Fruit fly (Drosophila melanogaster): ENCODE measurements around the gene Eph.

Eph gene

DNA sequence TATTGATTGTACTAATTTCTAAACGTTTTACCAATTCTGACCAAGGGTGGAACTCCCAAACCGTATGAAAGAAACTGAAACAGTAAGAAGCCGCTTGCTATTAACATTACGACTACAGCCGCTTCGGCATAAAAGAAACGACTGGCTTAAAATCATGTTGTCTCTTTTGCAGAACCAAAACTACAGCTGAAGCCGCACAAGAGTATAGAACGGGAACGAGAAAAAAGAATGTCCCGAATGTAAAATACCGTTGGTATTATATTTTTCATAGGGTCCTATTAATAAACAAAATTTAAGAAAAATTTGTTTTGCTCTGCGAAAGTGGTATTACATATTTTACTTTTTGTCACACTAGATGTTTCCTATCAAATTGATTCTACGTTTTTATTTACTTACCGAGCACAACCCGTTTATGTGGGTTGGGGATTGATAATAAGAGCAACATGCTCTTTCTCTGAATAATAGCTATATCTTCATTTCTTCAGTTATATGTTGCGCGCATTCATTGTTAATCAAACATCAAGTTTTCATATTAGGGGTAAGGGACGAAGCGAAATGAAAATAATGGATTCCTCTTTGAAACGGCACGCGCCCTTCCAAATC is 36.0 kb downstream of the Eph start, which contains the start of gene Ekar (continued):
- TF ChIP-seq Med (GFP tag) (peak; percentile 50), Nf-YB (GFP tag; optimal IDR thresholded peaks at IDR 0.05) (no peak), Rfx (GFP tag; IDR thresholded peaks at IDR 0.05) (no peak), CG15011 (GFP tag; optimal IDR thresholded peaks at IDR 0.05) (no peak), dmrt11E (tag; optimal IDR thresholded peaks at IDR 0.05) (no peak), nerfin-2 (GFP tag; IDR thresholded peaks at IDR 0.05; ENCODE audit: partially characterized antibody) (no peak), CG7839 (tag; optimal IDR thresholded peaks at IDR 0.05) (no peak), CG4707 (GFP tag; optimal IDR thresholded peaks at IDR 0.05) (no peak), gfzf (GFP tag; optimal IDR thresholded peaks at IDR 0.05) (peak; percentile 14), CG12659 (GFP tag; optimal IDR thresholded peaks at IDR 0.05) (no peak), Rx (GFP tag; IDR thresholded peaks at IDR 0.05) (no peak), CG6654 (GFP tag; optimal IDR thresholded peaks at IDR 0.05) (no peak), ap (GFP tag; IDR thresholded peaks at IDR 0.05) (no peak), odd (GFP tag; optimal IDR thresholded peaks at IDR 0.05) (no peak), CG4404 (GFP tag; IDR thresholded peaks at IDR 0.05) (no peak), CG6683 (GFP tag; optimal IDR thresholded peaks at IDR 0.05) (no peak), bigmax (GFP tag; optimal IDR thresholded peaks at IDR 0.05) (no peak)

DNA sequence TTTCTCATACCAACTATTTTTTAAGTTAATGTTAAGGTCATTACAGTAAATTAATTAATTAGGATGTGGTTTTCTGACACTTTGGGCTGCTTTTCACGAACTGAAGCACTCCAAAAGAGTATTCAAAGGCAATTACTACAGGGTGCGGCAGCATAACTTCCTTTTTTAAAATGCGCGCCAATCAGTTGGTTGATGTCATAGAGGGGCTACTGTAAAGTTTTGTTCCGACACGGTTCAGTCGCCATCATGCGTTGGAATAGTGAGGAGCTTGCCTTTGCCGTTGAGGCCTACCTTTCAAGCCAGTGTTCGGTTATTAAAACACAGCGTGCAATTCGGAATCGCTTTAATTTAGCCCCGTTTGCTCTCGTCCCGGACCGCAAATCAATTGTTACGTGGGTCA is 36.9 kb downstream of the Eph start:
- TF ChIP-seq cg (GFP tag; optimal IDR thresholded peaks at IDR 0.05), result no peak
- no peak for TF ChIP-seq maf-S (GFP tag; optimal IDR thresholded peaks at IDR 0.05)
- TF ChIP-seq E2f2 (GFP tag; IDR thresholded peaks at IDR 0.05), result peak; percentile 67
- TF ChIP-seq Scr (GFP tag; IDR thresholded peaks at IDR 0.05; ENCODE audit: partially characterized antibody), result 0 out of 2 replicates have a peak, but pooled peaks have one; percentile 23
- TF ChIP-seq Med (GFP tag), result peak; percentile 57
- peak; percentile 45; the same call in 1 of the 2 replicates for TF ChIP-seq tna (GFP tag; IDR thresholded peaks at IDR 0.05; ENCODE audit: partially characterized antibody)
- peak; percentile 83 for TF ChIP-seq Ets65A (GFP tag)
- TF ChIP-seq Dp (GFP tag; optimal IDR thresholded peaks at IDR 0.05), result peak; percentile 14
- TF ChIP-seq row (GFP tag; IDR thresholded peaks at IDR 0.05), result 0 out of 3 replicates have a peak, but pooled peaks have one; percentile 18
- TF ChIP-seq CG18476 (GFP tag; optimal IDR thresholded peaks at IDR 0.05), result peak; percentile 29

dm6 chr4:659058-659588 is 48.6 kb downstream of the Eph start:
- TF ChIP-seq Bgb (GFP tag; IDR thresholded peaks at IDR 0.05; ENCODE audit: partially characterized antibody) (0 out of 2 replicates have a peak, but pooled peaks have one; percentile 13), Lim3 (GFP tag; IDR thresholded peaks at IDR 0.05) (no peak), Med (GFP tag) (peak; percentile 66), CG6791 (GFP tag; IDR thresholded peaks at IDR 0.05; ENCODE audit: partially characterized antibody) (0 out of 3 replicates have a peak, but pooled peaks have one; percentile 31)

DNA sequence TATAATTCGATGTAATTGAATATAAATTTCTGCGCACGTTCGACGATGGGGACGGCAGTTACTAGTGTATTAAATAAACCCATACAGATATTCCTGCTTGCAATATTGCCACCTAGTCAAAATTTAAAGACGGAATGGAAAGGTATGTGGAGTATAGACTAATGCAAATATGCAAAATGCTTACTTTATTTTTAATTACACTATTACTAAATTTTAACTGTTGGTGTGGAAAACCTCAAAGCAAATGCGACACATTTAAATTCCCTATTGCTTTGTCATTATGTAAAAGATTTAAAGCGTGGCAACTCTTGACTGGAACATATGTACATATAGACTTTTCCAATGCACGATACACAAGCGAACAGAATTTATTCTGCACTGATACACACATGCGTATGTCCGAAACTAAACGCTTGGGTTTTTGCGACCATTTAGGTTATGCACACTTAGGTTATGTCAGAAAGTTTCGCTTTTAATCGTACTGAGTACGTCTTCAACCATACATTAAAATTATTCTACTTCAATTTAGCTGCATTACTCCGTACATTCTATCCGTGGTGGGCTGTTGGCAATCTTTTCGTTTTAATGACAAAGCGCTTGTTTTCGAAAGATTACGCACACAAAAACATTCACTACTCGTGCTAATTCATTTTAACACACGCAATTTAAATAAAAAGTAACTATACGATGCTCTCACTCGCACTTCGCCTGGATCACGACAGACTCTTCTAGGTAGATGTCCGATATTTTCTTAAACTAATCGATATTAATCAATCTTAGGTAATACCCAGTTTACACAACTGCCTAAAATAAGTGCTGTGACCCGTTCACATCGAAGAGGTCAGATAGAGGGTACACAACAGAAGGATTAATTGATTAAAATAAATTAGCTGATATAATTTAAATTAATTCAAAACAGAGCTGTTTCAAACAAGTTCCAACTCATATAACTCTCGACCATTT is 49.7 kb downstream of the Eph start, which contains the start of gene gw:
Gene gw (minus strand): TSS at position 725 of the 963 bp plus-strand sequence.
- TF ChIP-seq ewg (GFP tag; optimal IDR thresholded peaks at IDR 0.05) (peak; percentile 82), sr (GFP tag; IDR thresholded peaks at IDR 0.05) (no peak), ftz-f1 (GFP tag; optimal IDR thresholded peaks at IDR 0.05) (no peak), Lim3 (GFP tag; IDR thresholded peaks at IDR 0.05) (no peak), kay (GFP tag; optimal IDR thresholded peaks at IDR 0.05) (peak; percentile 66), CG16813 (GFP tag; IDR thresholded peaks at IDR 0.05; ENCODE audit: partially characterized antibody) (peak; percentile 75), crp (GFP tag; optimal IDR thresholded peaks at IDR 0.05) (peak in 1 of 2 experiments; percentile 54), lmd (GFP tag; IDR thresholded peaks at IDR 0.05) (no peak), Bdp1 (GFP tag; optimal IDR thresholded peaks at IDR 0.05) (no peak), Fer1 (GFP tag; optimal IDR thresholded peaks at IDR 0.05) (peak; percentile 80), CG9797 (GFP tag; optimal IDR thresholded peaks at IDR 0.05) (no peak), dmrt11E (tag; optimal IDR thresholded peaks at IDR 0.05) (peak; percentile 66), inv (GFP tag; IDR thresholded peaks at IDR 0.05; ENCODE audit: partially characterized antibody) (peak; percentile 72), CG11093 (GFP tag; IDR thresholded peaks at IDR 0.05) (no peak; the same call in 2 of the 3 replicates), Mrtf (GFP tag; IDR thresholded peaks at IDR 0.05) (no peak; the same call in 2 of the 3 replicates)
